Fruit fly (Drosophila melanogaster) whole organism, embryonic: Measurements from ENCODE around the gene CG4607.

Experiments
- Bdp1 ChIP-seq: fragments of 200-800 bp; sonication (Bioruptor generic); optimal IDR thresholded peaks from 3 replicates; lab custom pipeline; 2016; ENCODE audit warnings: missing biosample characterization, missing genetic modification characterization
- CG3726 ChIP-seq: fragments of 200-800 bp; sonication (Bioruptor generic); IDR thresholded peaks from 3 replicates; pipeline ENCODE4, ENCODE4 v1.3.6; 2022; ENCODE audit warnings: missing biosample characterization, missing genetic modification characterization
- CG8478 ChIP-seq: fragments of >200 bp; optimal IDR thresholded peaks from 2 replicates; lab custom pipeline; 2018
- HHEX ChIP-seq: fragments of 200-800 bp; sonication (Bioruptor generic); optimal IDR thresholded peaks from 3 replicates; lab custom pipeline; 2017; ENCODE audit warnings: missing biosample characterization, mild to moderate bottlenecking, missing genetic modification characterization, missing genetic modification reagents
- bowl ChIP-seq: fragments of 200-800 bp; sonication (Bioruptor generic); IDR thresholded peaks from 2 replicates; pipeline ENCODE4 v1.3.6; 2022; ENCODE audit warnings: missing biosample characterization, missing genetic modification characterization
- lov ChIP-seq, 2 experiments: fragments of 200-800 bp in 1 of 2; fragments of >200 bp in 1 of 2; sonication (Bioruptor generic) in 1 of 2; IDR thresholded peaks in 1 of 2; optimal IDR thresholded peaks in 1 of 2; 2 replicates in 1 of 2; 3 replicates in 1 of 2; pipeline versions ENCODE4 v1.3.6 to Lab custom; 2017 to 2022; ENCODE audit warnings: missing biosample characterization in 1 of 2, missing genetic modification characterization in 1 of 2
- mirr ChIP-seq: fragments of 200-800 bp; sonication (Bioruptor generic); optimal IDR thresholded peaks from 3 replicates; lab custom pipeline; 2018; ENCODE audit warnings: missing biosample characterization, mild to moderate bottlenecking, missing genetic modification characterization
- prd ChIP-seq, 3 experiments: fragments of >200 bp in 2 of 3; fragments of 200-800 bp in 1 of 3; sonication (Bioruptor generic) in 1 of 3; optimal IDR thresholded peaks in 2 of 3; IDR thresholded peaks in 1 of 3; 2 replicates in 2 of 3; 3 replicates in 1 of 3; pipeline versions ENCODE4 v1.3.6 to Lab custom; 2017 to 2022; ENCODE audit warnings: missing biosample characterization in 1 of 3, missing genetic modification characterization in 1 of 3
- slp2 ChIP-seq: fragments of 200-800 bp; sonication (Bioruptor generic); optimal IDR thresholded peaks from 2 replicates; lab custom pipeline; 2016; ENCODE audit warnings: missing biosample characterization, missing genetic modification characterization

DNA sequence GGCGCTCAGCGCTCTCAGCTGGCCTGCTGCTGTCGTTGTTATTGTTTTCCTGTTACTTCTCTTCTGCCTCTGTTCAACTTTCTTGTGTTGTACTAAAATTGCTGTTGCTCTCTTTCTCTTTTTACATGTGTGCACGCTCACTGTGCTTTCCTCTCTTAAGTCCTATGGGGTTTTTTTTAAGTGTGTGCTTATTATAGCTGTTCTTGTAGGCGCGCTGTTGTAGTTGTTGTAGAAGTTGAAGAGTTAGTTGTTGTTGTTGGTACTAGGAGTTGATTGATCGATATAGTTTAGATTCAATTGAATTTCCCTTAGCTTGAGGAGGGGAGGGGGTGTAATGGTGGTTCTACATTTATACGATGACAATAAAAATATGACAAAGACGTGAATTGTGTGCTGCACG is 22.7 kb downstream of the CG4607 start:
- TF ChIP-seq CG3726 (GFP tag; lab: Robert Waterston, UW) (no peak), HHEX (GFP tag; lab: Kevin White, UChicago) (no peak), Bdp1 (GFP tag; lab: Kevin White, UChicago) (no peak), prd (optimal IDR thresholded peaks at IDR 0.05; lab: Kevin White, UChicago) (no peak), prd (GFP tag; IDR thresholded peaks at IDR 0.05; lab: Robert Waterston, UW) (no peak), mirr (no peak), bowl (GFP tag; lab: Robert Waterston, UW) (no peak), CG8478 (no peak), lov (optimal IDR thresholded peaks at IDR 0.05; lab: Kevin White, UChicago) (no peak), lov (GFP tag; IDR thresholded peaks at IDR 0.05; lab: Robert Waterston, UW) (no peak), slp2 (GFP tag; lab: Kevin White, UChicago) (no peak)
